Fruit fly (Drosophila melanogaster) whole organism, embryonic: ENCODE data around the gene CG6106.
A peak's percentile ranks its signal among the peaks of the same experiment; 100 is the strongest.

Source experiments
- Ada2b ChIP-seq: fragments of 200-800 bp; sonication (Bioruptor generic); IDR thresholded peaks from 2 replicates; pipeline ENCODE4 v1.3.6; 2022; ENCODE audit warnings: missing biosample characterization, missing genetic modification characterization
- Antp ChIP-seq: fragments of 200-800 bp; sonication (Bioruptor generic); optimal IDR thresholded peaks from 3 replicates; lab custom pipeline; 2016; ENCODE audit warnings: missing biosample characterization, missing genetic modification characterization
- CG10147 ChIP-seq: fragments of 200-800 bp; sonication (Bioruptor generic); optimal IDR thresholded peaks from 2 replicates; lab custom pipeline; 2019; ENCODE audit warnings: missing biosample characterization, mild to moderate bottlenecking, missing genetic modification characterization, moderate library complexity
- CG10274 ChIP-seq: fragments of 200-800 bp; sonication (Bioruptor generic); optimal IDR thresholded peaks from 3 replicates; lab custom pipeline; 2017; ENCODE audit warnings: missing biosample characterization, mild to moderate bottlenecking, missing genetic modification characterization
- CG14050 ChIP-seq: fragments of 200-800 bp; sonication (Bioruptor generic); IDR thresholded peaks from 3 replicates; pipeline ENCODE4 v1.3.6; 2022; ENCODE audit warnings: missing biosample characterization, missing genetic modification characterization
- CG16813 ChIP-seq: fragments of 200-800 bp; sonication (Bioruptor generic); IDR thresholded peaks from 3 replicates; pipeline ENCODE4 v1.3.6; 2022; ENCODE audit warnings: missing biosample characterization, missing genetic modification characterization; ENCODE audit not compliant: partially characterized antibody
- CG2712 ChIP-seq: fragments of 200-800 bp; optimal IDR thresholded peaks from 3 replicates; lab custom pipeline; 2019; ENCODE audit warnings: missing biosample characterization, mild to moderate bottlenecking, missing genetic modification characterization, moderate library complexity
- CG31441 ChIP-seq: fragments of 200-800 bp; sonication (Bioruptor generic); IDR thresholded peaks from 2 replicates; pipeline ENCODE4 v1.3.6; 2022; ENCODE audit warnings: missing biosample characterization, missing genetic modification characterization
- CG34376 ChIP-seq: fragments of 200-800 bp; sonication (Bioruptor generic); optimal IDR thresholded peaks from 2 replicates; lab custom pipeline; 2018; ENCODE audit warnings: missing biosample characterization, mild to moderate bottlenecking, missing genetic modification characterization
- CG4360 ChIP-seq: fragments of 200-800 bp; sonication (Bioruptor generic); IDR thresholded peaks from 2 replicates; pipeline ENCODE4 v1.3.6; 2022; ENCODE audit warnings: missing biosample characterization, missing genetic modification characterization
- CG4707 ChIP-seq: fragments of 200-800 bp; sonication (Bioruptor generic); optimal IDR thresholded peaks from 2 replicates; lab custom pipeline; 2018; ENCODE audit warnings: missing biosample characterization, mild to moderate bottlenecking, missing genetic modification characterization, moderate library complexity
- CG4820 ChIP-seq: fragments of 200-800 bp; sonication (Bioruptor generic); optimal IDR thresholded peaks from 3 replicates; lab custom pipeline; 2016; ENCODE audit warnings: missing biosample characterization, missing genetic modification characterization
- CG6254 ChIP-seq: fragments of 200-800 bp; sonication (Bioruptor generic); optimal IDR thresholded peaks from 3 replicates; lab custom pipeline; 2017; ENCODE audit warnings: mild to moderate bottlenecking, missing biosample characterization, missing genetic modification reagents, missing genetic modification characterization
- CG8290 ChIP-seq, 3 experiments: fragments of 200-800 bp; sonication (Bioruptor generic); optimal IDR thresholded peaks; 2 replicates each; lab custom pipeline; 2016 to 2019; ENCODE audit warnings: missing biosample characterization in 3 of 3, missing genetic modification characterization in 3 of 3, mild to moderate bottlenecking in 2 of 3, moderate library complexity in 1 of 3
- CG8924 ChIP-seq: fragments of 200-800 bp; optimal IDR thresholded peaks from 3 replicates; lab custom pipeline; 2019; ENCODE audit warnings: missing biosample characterization, mild to moderate bottlenecking, missing genetic modification characterization, moderate library complexity
- CG9437 ChIP-seq: fragments of 200-800 bp; sonication (Bioruptor generic); optimal IDR thresholded peaks from 2 replicates; lab custom pipeline; 2018; ENCODE audit warnings: missing biosample characterization, mild to moderate bottlenecking, missing genetic modification characterization
- CHES-1-like ChIP-seq: fragments of 200-800 bp; sonication (Bioruptor generic); optimal IDR thresholded peaks from 2 replicates; lab custom pipeline; 2016; ENCODE audit warnings: missing biosample characterization, missing genetic modification characterization
- CTCF ChIP-seq: fragments of 200-800 bp; sonication (Bioruptor generic); optimal IDR thresholded peaks from 2 replicates; lab custom pipeline; 2017; ENCODE audit warnings: missing biosample characterization, mild to moderate bottlenecking, missing genetic modification characterization, moderate library complexity
- D ChIP-seq, 2 experiments: fragments of 200-800 bp in 1 of 2; fragments of >200 bp in 1 of 2; sonication (Bioruptor generic) in 1 of 2; optimal IDR thresholded peaks; 2 replicates in 1 of 2; 3 replicates in 1 of 2; lab custom pipeline; 2017; ENCODE audit warnings: mild to moderate bottlenecking in 1 of 2, missing biosample characterization in 1 of 2, missing genetic modification characterization in 1 of 2, missing genetic modification reagents in 1 of 2
- Dp ChIP-seq: fragments of 200-800 bp; sonication (Bioruptor generic); optimal IDR thresholded peaks from 2 replicates; lab custom pipeline; 2018; ENCODE audit warnings: missing biosample characterization, mild to moderate bottlenecking, missing genetic modification characterization, moderate library complexity
- Fer2 ChIP-seq: fragments of 200-800 bp; sonication (Bioruptor generic); optimal IDR thresholded peaks from 2 replicates; lab custom pipeline; 2018; ENCODE audit warnings: missing biosample characterization, mild to moderate bottlenecking, missing genetic modification characterization, moderate library complexity
- GATAe ChIP-seq: fragments of 200-800 bp; sonication (Bioruptor generic); conservative IDR thresholded peaks from 2 replicates; pipeline ENCODE4 v1.3.6; 2022; ENCODE audit warnings: missing biosample characterization, missing genetic modification characterization
- Hand ChIP-seq: fragments of 200-800 bp; sonication (Bioruptor generic); optimal IDR thresholded peaks from 2 replicates; lab custom pipeline; 2017; ENCODE audit warnings: mild to moderate bottlenecking, missing biosample characterization, missing genetic modification reagents, missing genetic modification characterization
- Oaz ChIP-seq: fragments of 200-800 bp; sonication (Bioruptor generic); IDR thresholded peaks from 2 replicates; pipeline ENCODE4 v1.3.6; 2022; ENCODE audit warnings: missing biosample characterization, missing genetic modification characterization
- Pdp1 ChIP-seq, 2 experiments: fragments of 200-800 bp; sonication (Bioruptor generic); optimal IDR thresholded peaks; 3 replicates each; lab custom pipeline; 2016; ENCODE audit warnings: missing biosample characterization in 2 of 2, missing genetic modification characterization in 2 of 2, mild to moderate bottlenecking in 1 of 2, moderate library complexity in 1 of 2
- Taf1 ChIP-seq: fragments of 200-800 bp; sonication (Bioruptor generic); IDR thresholded peaks from 2 replicates; pipeline ENCODE4 v1.3.6; 2022; ENCODE audit warnings: missing biosample characterization, missing genetic modification characterization
- YL-1 ChIP-seq: fragments of 200-800 bp; sonication (Bioruptor generic); optimal IDR thresholded peaks from 3 replicates; lab custom pipeline; 2017; ENCODE audit warnings: missing biosample characterization, mild to moderate bottlenecking, missing genetic modification characterization
- abd-A ChIP-seq: fragments of 200-800 bp; sonication (Bioruptor generic); optimal IDR thresholded peaks from 3 replicates; lab custom pipeline; 2019; ENCODE audit warnings: missing biosample characterization, mild to moderate bottlenecking, missing genetic modification characterization, moderate library complexity
- ap ChIP-seq: fragments of 200-800 bp; sonication (Bioruptor generic); IDR thresholded peaks from 2 replicates; pipeline ENCODE4 v1.3.6; 2022; ENCODE audit warnings: missing biosample characterization, missing genetic modification characterization
- az2 ChIP-seq: fragments of 200-800 bp; sonication (Bioruptor generic); optimal IDR thresholded peaks from 3 replicates; lab custom pipeline; 2016; ENCODE audit warnings: missing biosample characterization, missing genetic modification characterization
- btn ChIP-seq: fragments of 200-800 bp; sonication (Bioruptor generic); optimal IDR thresholded peaks from 2 replicates; lab custom pipeline; 2016; ENCODE audit warnings: missing biosample characterization, missing genetic modification characterization
- chm ChIP-seq: fragments of 200-800 bp; sonication (Bioruptor generic); IDR thresholded peaks from 2 replicates; pipeline ENCODE4 v1.3.6; 2022; ENCODE audit warnings: missing biosample characterization, missing genetic modification characterization
- dpn ChIP-seq, 2 experiments: fragments of 200-800 bp; sonication (Bioruptor generic); optimal IDR thresholded peaks; 3 replicates each; lab custom pipeline; 2016; ENCODE audit warnings: missing biosample characterization in 2 of 2, missing genetic modification characterization in 2 of 2
- en ChIP-seq: fragments of 200-800 bp; sonication (Bioruptor generic); optimal IDR thresholded peaks from 2 replicates; lab custom pipeline; 2016; ENCODE audit warnings: missing biosample characterization, missing genetic modification characterization
- ewg ChIP-seq: fragments of 200-800 bp; sonication (Bioruptor generic); optimal IDR thresholded peaks from 3 replicates; lab custom pipeline; 2017; ENCODE audit warnings: mild to moderate bottlenecking, missing biosample characterization, missing genetic modification reagents, missing genetic modification characterization
- eyg ChIP-seq: fragments of 200-800 bp; sonication (Bioruptor generic); optimal IDR thresholded peaks from 3 replicates; lab custom pipeline; 2016; ENCODE audit warnings: missing biosample characterization, missing genetic modification characterization
- fd96Cb ChIP-seq: fragments of 200-800 bp; sonication (Bioruptor generic); optimal IDR thresholded peaks from 2 replicates; lab custom pipeline; 2018; ENCODE audit warnings: missing biosample characterization, mild to moderate bottlenecking, missing genetic modification characterization, moderate library complexity
- h ChIP-seq: fragments of >200 bp; optimal IDR thresholded peaks from 2 replicates; lab custom pipeline; 2017
- ham ChIP-seq: fragments of 200-800 bp; sonication (Bioruptor generic); IDR thresholded peaks from 2 replicates; pipeline ENCODE4 v1.3.6; 2022; ENCODE audit warnings: missing biosample characterization, missing genetic modification characterization
- hbn ChIP-seq: fragments of 200-800 bp; sonication (Bioruptor generic); IDR thresholded peaks from 2 replicates; pipeline ENCODE4 v1.3.6; 2022; ENCODE audit warnings: missing biosample characterization, missing genetic modification characterization; ENCODE audit not compliant: partially characterized antibody
- inv ChIP-seq: fragments of 200-800 bp; sonication (Bioruptor generic); IDR thresholded peaks from 2 replicates; pipeline ENCODE4 v1.3.6; 2022; ENCODE audit warnings: missing biosample characterization, missing genetic modification characterization; ENCODE audit not compliant: partially characterized antibody
- klu ChIP-seq: fragments of 200-800 bp; sonication (Bioruptor generic); IDR thresholded peaks from 2 replicates; pipeline ENCODE4 v1.3.6; 2022; ENCODE audit warnings: missing biosample characterization, missing genetic modification characterization
- pita ChIP-seq: fragments of 200-800 bp; sonication (Bioruptor generic); optimal IDR thresholded peaks from 2 replicates; lab custom pipeline; 2017; ENCODE audit warnings: missing biosample characterization, mild to moderate bottlenecking, missing genetic modification characterization
- ranshi ChIP-seq: fragments of 200-800 bp; sonication (Bioruptor generic); IDR thresholded peaks from 2 replicates; pipeline ENCODE4 v1.3.6; 2022; ENCODE audit warnings: missing biosample characterization, missing genetic modification characterization
- stwl ChIP-seq: fragments of 200-800 bp; sonication (Bioruptor generic); optimal IDR thresholded peaks from 3 replicates; lab custom pipeline; 2018; ENCODE audit warnings: missing biosample characterization, mild to moderate bottlenecking, missing genetic modification characterization, moderate library complexity
- trem ChIP-seq: fragments of 200-800 bp; optimal IDR thresholded peaks from 3 replicates; lab custom pipeline; 2019; ENCODE audit warnings: missing biosample characterization, mild to moderate bottlenecking, missing genetic modification characterization, moderate library complexity
- tup ChIP-seq: fragments of 200-800 bp; sonication (Bioruptor generic); optimal IDR thresholded peaks from 2 replicates; lab custom pipeline; 2016; ENCODE audit warnings: missing biosample characterization, mild to moderate bottlenecking, missing genetic modification characterization, moderate library complexity
- tx ChIP-seq: fragments of 200-800 bp; sonication (Bioruptor generic); optimal IDR thresholded peaks from 2 replicates; lab custom pipeline; 2016; ENCODE audit warnings: missing biosample characterization, missing genetic modification characterization

CG6106 gene

dm6 chrX:18366851-18367649 is 8.4 kb downstream of the CG6106 start (continued):
- TF ChIP-seq abd-A (tag; lab: Kevin White, UChicago) (peak; percentile 28), ap (GFP tag; lab: Robert Waterston, UW) (peak; percentile 41), CG14050 (GFP tag; lab: Robert Waterston, UW) (peak; percentile 57; the same call in 1 of the 3 replicates), tx (peak; percentile 48), ewg (peak; percentile 36), CG9437 (GFP tag; lab: Kevin White, UChicago) (peak; percentile 47), CG6254 (GFP tag; lab: Kevin White, UChicago) (no peak), CG2712 (peak; percentile 68), fd96Cb (peak; percentile 52), CG16813 (no peak), GATAe (no peak), Pdp1 (GFP tag; optimal IDR thresholded peaks at IDR 0.05; lab: Kevin White, UChicago) (peak; percentile 59 to 96), D (optimal IDR thresholded peaks at IDR 0.05; lab: Kevin White, UChicago) (no peak), D (GFP tag; optimal IDR thresholded peaks at IDR 0.05; lab: Kevin White, UChicago) (no peak), en (GFP tag; lab: Kevin White, UChicago) (no peak), eyg (GFP tag; lab: Kevin White, UChicago) (peak; percentile 51), Taf1 (GFP tag; lab: Robert Waterston, UW) (peak; percentile 69), CG10147 (GFP tag; lab: Kevin White, UChicago) (peak; percentile 76), Hand (GFP tag; lab: Kevin White, UChicago) (peak; percentile 77), tup (GFP tag; lab: Kevin White, UChicago) (no peak), chm (GFP tag; lab: Robert Waterston, UW) (no peak), YL-1 (GFP tag; lab: Kevin White, UChicago) (no peak), Ada2b (peak; percentile 70), klu (GFP tag; lab: Robert Waterston, UW) (peak; percentile 50; the same call in 1 of the 2 replicates), CTCF (GFP tag; lab: Kevin White, UChicago) (no peak), pita (GFP tag; lab: Kevin White, UChicago) (no peak), Oaz (GFP tag; lab: Robert Waterston, UW) (peak; percentile 43; the same call in 1 of the 2 replicates), hbn (no peak), CG8924 (tag; lab: Kevin White, UChicago) (peak; percentile 82), Antp (GFP tag; lab: Kevin White, UChicago) (peak; percentile 50), CG34376 (GFP tag; lab: Kevin White, UChicago) (peak; percentile 71), CG4360 (GFP tag; lab: Robert Waterston, UW) (no peak), inv (no peak), ham (0 out of 2 replicates have a peak, but pooled peaks have one; percentile 42), az2 (GFP tag; lab: Kevin White, UChicago) (peak; percentile 11), btn (no peak), CHES-1-like (GFP tag; lab: Kevin White, UChicago) (peak; percentile 72), CG31441 (GFP tag; lab: Robert Waterston, UW) (no peak), Fer2 (tag; lab: Kevin White, UChicago) (peak; percentile 81), trem (tag; lab: Kevin White, UChicago) (peak; percentile 19), stwl (no peak), CG4707 (peak; percentile 35), CG8290 (GFP tag; optimal IDR thresholded peaks at IDR 0.05; lab: Kevin White, UChicago) (no peak), CG8290 (tag; optimal IDR thresholded peaks at IDR 0.05; lab: Kevin White, UChicago) (peak in 1 of 2 experiments; percentile 63), Dp (GFP tag; lab: Kevin White, UChicago) (no peak), h (lab: Kevin White, UChicago) (no peak), dpn (GFP tag; optimal IDR thresholded peaks at IDR 0.05; lab: Kevin White, UChicago) (peak in 1 of 2 experiments; percentile 38), ranshi (GFP tag; lab: Robert Waterston, UW) (peak; percentile 62; the same call in 1 of the 2 replicates), CG4820 (GFP tag; lab: Kevin White, UChicago) (no peak), CG10274 (peak; percentile 45)
